Fruit fly (Drosophila melanogaster) whole organism, prepupa: ENCODE results near the gene CG33339.

ENCODE experiments used
- CG16779 ChIP-seq: fragments of 200-800 bp; sonication (Bioruptor generic); optimal IDR thresholded peaks from 3 replicates; lab custom pipeline; 2017; ENCODE audit warnings: missing biosample characterization, mild to moderate bottlenecking, missing genetic modification characterization
- CG32006 ChIP-seq: fragments of 200-800 bp; sonication (Bioruptor generic); optimal IDR thresholded peaks from 3 replicates; lab custom pipeline; 2017; ENCODE audit warnings: missing biosample characterization, mild to moderate bottlenecking, missing genetic modification characterization
- CG3919 ChIP-seq: fragments of 200-800 bp; sonication (Bioruptor generic); optimal IDR thresholded peaks from 3 replicates; lab custom pipeline; 2016; ENCODE audit warnings: missing biosample characterization, missing genetic modification characterization
- CG8119 ChIP-seq: fragments of 200-800 bp; sonication (Bioruptor generic); IDR thresholded peaks from 3 replicates; pipeline ENCODE4 v1.3.6; 2022; ENCODE audit warnings: missing biosample characterization, missing genetic modification characterization
- CG9139 ChIP-seq: fragments of 200-800 bp; sonication (Bioruptor generic); optimal IDR thresholded peaks from 3 replicates; lab custom pipeline; 2017; ENCODE audit warnings: missing biosample characterization, mild to moderate bottlenecking, missing genetic modification characterization
- Eip78C ChIP-seq: fragments of 200-800 bp; sonication (Bioruptor generic); peaks from one replicate; lab custom pipeline; 2016; ENCODE audit warnings: missing biosample characterization, missing genetic modification characterization
- Sox14 ChIP-seq: fragments of 200-800 bp; sonication (Bioruptor generic); optimal IDR thresholded peaks from 3 replicates; lab custom pipeline; 2016; ENCODE audit warnings: missing biosample characterization, missing genetic modification characterization
- salr ChIP-seq, 2 experiments: fragments of 200-800 bp; sonication (Bioruptor generic); optimal IDR thresholded peaks; 3 replicates each; lab custom pipeline; 2016 to 2018; ENCODE audit warnings: missing biosample characterization in 2 of 2, missing genetic modification characterization in 2 of 2, mild to moderate bottlenecking in 1 of 2

The CG33339 gene

DNA sequence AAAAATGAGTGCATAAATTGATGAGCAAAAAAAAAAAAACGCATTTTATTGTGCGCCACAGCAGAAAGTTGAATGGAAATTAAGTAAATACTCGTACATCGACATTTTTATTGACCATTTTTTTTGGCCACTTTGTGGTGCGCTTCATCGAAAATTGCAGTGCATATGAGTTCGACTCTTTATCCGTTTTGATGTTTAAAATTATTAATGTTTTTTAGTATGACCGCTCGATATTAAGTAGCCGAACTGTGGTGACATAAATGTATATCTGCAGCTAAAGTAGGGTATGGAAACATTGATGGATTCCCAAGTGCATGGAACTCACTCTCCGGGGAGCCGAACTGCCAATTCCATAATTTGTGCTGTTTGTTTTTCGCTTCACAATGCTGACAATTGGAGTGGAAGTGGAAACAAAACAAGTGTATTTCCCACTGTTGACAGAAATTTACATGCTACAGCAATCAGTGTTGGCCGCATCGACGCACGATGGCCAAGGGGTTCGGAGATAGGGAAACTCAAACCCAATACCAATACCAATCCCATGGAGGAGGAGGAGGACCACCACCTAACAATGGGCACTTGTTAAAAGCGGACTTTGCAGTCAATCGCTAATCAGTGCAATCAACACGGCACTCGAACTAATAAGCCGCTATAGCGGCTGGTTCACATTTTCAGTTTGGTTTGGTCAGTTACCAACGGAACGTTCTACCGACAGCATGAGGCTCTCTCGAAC, 30.7 kb downstream of the CG33339 start, which contains the start of gene CG13616 (continued):
- TF ChIP-seq CG8119 (no peak), CG32006 (no peak), CG3919 (GFP tag; lab: Kevin White, UChicago) (no peak), Sox14 (no peak), CG9139 (no peak), CG16779 (tag; lab: Kevin White, UChicago) (no peak), salr (GFP tag; optimal IDR thresholded peaks at IDR 0.05; lab: Kevin White, UChicago) (no peak), Eip78C (peak; percentile 69)
- TF ChIP-seq, all 60 proteins: peak for 9
